Worm (Caenorhabditis elegans) whole organism, L2 larva: Measurements from ENCODE around the gene bgnt-1.1.

Experiments used
- C34F6.9 ChIP-seq: fragments of 150-350 bp; optimal IDR thresholded peaks from 2 replicates; lab custom pipeline; 2014; ENCODE audit warnings: missing biosample characterization, missing genetic modification characterization
- F13H6.1 ChIP-seq: sonication (generic microtip); optimal IDR thresholded peaks from 2 replicates; lab custom pipeline; 2016; ENCODE audit warnings: missing genetic modification characterization, missing compliant biosample characterization
- Y55F3AM.14 ChIP-seq: fragments of 200-800 bp; sonication (Bioruptor generic); optimal IDR thresholded peaks from 2 replicates; lab custom pipeline; 2018; ENCODE audit warnings: mild to moderate bottlenecking, missing genetic modification characterization, missing compliant biosample characterization
- ZK546.5 ChIP-seq: sonication (generic microtip); optimal IDR thresholded peaks from 2 replicates; lab custom pipeline; 2017; ENCODE audit warnings: missing biosample characterization, missing genetic modification characterization
- alr-1 ChIP-seq: fragments of 150-350 bp; optimal IDR thresholded peaks from 2 replicates; lab custom pipeline; 2014; ENCODE audit warnings: missing biosample characterization, missing genetic modification characterization
- aly-2 ChIP-seq: fragments of 150-350 bp; optimal IDR thresholded peaks from 2 replicates; lab custom pipeline; 2014; ENCODE audit warnings: missing biosample characterization, missing genetic modification characterization
- blmp-1 ChIP-seq: sonication (generic microtip); optimal IDR thresholded peaks from 2 replicates; lab custom pipeline; 2017; ENCODE audit warnings: missing genetic modification characterization, mild to moderate bottlenecking, missing compliant biosample characterization, antibody characterized with exemption, moderate library complexity; ENCODE audit not compliant: insufficient read depth
- ceh-82 ChIP-seq: fragments of 150-350 bp; optimal IDR thresholded peaks from 2 replicates; lab custom pipeline; 2014; ENCODE audit warnings: missing biosample characterization, missing genetic modification characterization
- crh-2 ChIP-seq: sonication (generic microtip); optimal IDR thresholded peaks from 2 replicates; lab custom pipeline; 2017; ENCODE audit warnings: missing biosample characterization, missing genetic modification characterization
- dmd-4 ChIP-seq: sonication (generic microtip); optimal IDR thresholded peaks from 2 replicates; lab custom pipeline; 2017; ENCODE audit warnings: missing biosample characterization, missing genetic modification characterization
- egl-27 ChIP-seq: sonication (generic microtip); optimal IDR thresholded peaks from 3 replicates; lab custom pipeline; 2017; ENCODE audit warnings: missing biosample characterization, missing genetic modification reagents, missing genetic modification characterization
- elt-1 ChIP-seq: fragments of 150-350 bp; optimal IDR thresholded peaks from 2 replicates; lab custom pipeline; 2014; ENCODE audit warnings: missing biosample characterization, missing genetic modification characterization
- elt-3 ChIP-seq: sonication (generic microtip); optimal IDR thresholded peaks from 2 replicates; lab custom pipeline; 2017; ENCODE audit warnings: missing biosample characterization, missing genetic modification characterization
- fos-1 ChIP-seq: fragments of 150-350 bp; optimal IDR thresholded peaks from 2 replicates; lab custom pipeline; 2014; ENCODE audit warnings: missing biosample characterization, missing genetic modification characterization
- gmeb-1 ChIP-seq: fragments of 150-350 bp; optimal IDR thresholded peaks from 2 replicates; lab custom pipeline; 2014; ENCODE audit warnings: missing biosample characterization, missing genetic modification characterization
- lin-39 ChIP-seq: fragments of 150-350 bp; optimal IDR thresholded peaks from 2 replicates; lab custom pipeline; 2014; ENCODE audit warnings: missing biosample characterization, missing genetic modification reagents, missing genetic modification characterization
- lsy-2 ChIP-seq, 2 experiments: fragments of 150-350 bp in 1 of 2; sonication (generic microtip) in 1 of 2; optimal IDR thresholded peaks; 2 replicates each; lab custom pipeline; 2014 to 2017; ENCODE audit warnings: missing biosample characterization in 2 of 2, missing genetic modification characterization in 2 of 2
- nhr-10 ChIP-seq: sonication (generic microtip); optimal IDR thresholded peaks from 2 replicates; lab custom pipeline; 2017; ENCODE audit warnings: missing biosample characterization, missing genetic modification characterization
- nhr-11 ChIP-seq: fragments of 150-350 bp; optimal IDR thresholded peaks from 2 replicates; lab custom pipeline; 2014; ENCODE audit warnings: missing biosample characterization, missing genetic modification characterization
- nhr-129 ChIP-seq: fragments of 150-350 bp; optimal IDR thresholded peaks from 2 replicates; lab custom pipeline; 2014; ENCODE audit warnings: missing biosample characterization, missing genetic modification characterization
- nhr-25 ChIP-seq: fragments of 150-350 bp; sonication (generic microtip); optimal IDR thresholded peaks from 3 replicates; lab custom pipeline; 2014; ENCODE audit warnings: missing biosample characterization, missing genetic modification characterization
- nhr-6 ChIP-seq: fragments of 150-350 bp; optimal IDR thresholded peaks from 2 replicates; lab custom pipeline; 2014; ENCODE audit warnings: missing biosample characterization, missing genetic modification characterization
- sem-4 ChIP-seq: fragments of 150-350 bp; optimal IDR thresholded peaks from 2 replicates; lab custom pipeline; 2014; ENCODE audit warnings: missing biosample characterization, missing genetic modification reagents, missing genetic modification characterization
- skn-1 ChIP-seq: sonication (generic microtip); optimal IDR thresholded peaks from 2 replicates; lab custom pipeline; 2017; ENCODE audit warnings: missing biosample characterization, missing genetic modification characterization
- sma-3 ChIP-seq: sonication (generic microtip); optimal IDR thresholded peaks from 2 replicates; lab custom pipeline; 2016; ENCODE audit warnings: missing genetic modification reagents, missing genetic modification characterization, missing compliant biosample characterization
- sma-9 ChIP-seq, 2 experiments: fragments of 150-350 bp in 1 of 2; sonication (generic microtip) in 1 of 2; optimal IDR thresholded peaks; 2 replicates each; lab custom pipeline; 2014 to 2016; ENCODE audit warnings: missing genetic modification characterization in 2 of 2, mild to moderate bottlenecking in 1 of 2, missing biosample characterization in 1 of 2, missing compliant biosample characterization in 1 of 2, missing genetic modification reagents in 1 of 2, moderate library complexity in 1 of 2
- snpc-4 ChIP-seq: fragments of 150-350 bp; optimal IDR thresholded peaks from 2 replicates; lab custom pipeline; 2014; ENCODE audit warnings: missing biosample characterization, missing genetic modification characterization
- unc-39 ChIP-seq: fragments of 150-350 bp; optimal IDR thresholded peaks from 2 replicates; lab custom pipeline; 2014; ENCODE audit warnings: missing biosample characterization, missing genetic modification characterization
- unc-55 ChIP-seq: fragments of 150-350 bp; sonication (generic microtip); optimal IDR thresholded peaks from 3 replicates; lab custom pipeline; 2014; ENCODE audit warnings: missing biosample characterization, missing genetic modification reagents, missing genetic modification characterization
- unc-62 ChIP-seq: fragments of 150-350 bp; optimal IDR thresholded peaks from 2 replicates; lab custom pipeline; 2014; ENCODE audit warnings: missing biosample characterization, missing genetic modification reagents, missing genetic modification characterization
- zag-1 ChIP-seq: fragments of 150-350 bp; optimal IDR thresholded peaks from 2 replicates; lab custom pipeline; 2014; ENCODE audit warnings: missing biosample characterization, missing genetic modification characterization
- ztf-1 ChIP-seq: fragments of 200-800 bp; sonication (Bioruptor generic); conservative IDR thresholded peaks from 2 replicates; pipeline ENCODE4 v1.3.6; 2022; ENCODE audit warnings: missing genetic modification characterization, missing compliant biosample characterization

Gene bgnt-1.1

DNA sequence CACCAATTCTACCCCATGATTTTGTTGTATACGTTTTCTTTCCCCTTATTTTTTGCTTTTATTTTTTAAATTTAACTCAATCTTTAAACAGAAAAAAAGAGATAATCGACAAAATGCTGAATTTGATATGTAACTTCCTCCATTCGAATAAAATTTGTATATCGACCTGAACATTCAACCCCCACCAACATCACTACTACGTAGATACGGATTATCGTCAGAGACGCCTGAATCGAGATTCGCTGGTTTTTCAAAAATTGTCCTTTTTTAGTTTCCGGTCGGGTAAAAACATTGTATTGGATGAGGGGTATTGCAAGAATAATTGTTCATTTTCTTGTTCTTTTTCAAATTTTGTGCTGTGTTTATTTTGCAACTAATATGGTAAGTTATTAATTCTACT is at the start of gene bgnt-1.1:
Gene bgnt-1.1 (plus strand): TSS at position 301 of the 400 bp plus-strand sequence.
- TF ChIP-seq nhr-25 (tag; lab: Kevin White, UChicago) (no peak), aly-2 (tag; lab: Kevin White, UChicago) (no peak), skn-1 (tag; lab: Kevin White, UChicago) (no peak), C34F6.9 (tag; lab: Kevin White, UChicago) (no peak), lsy-2 (tag; optimal IDR thresholded peaks at IDR 0.05; lab: Kevin White, UChicago) (no peak)

DNA sequence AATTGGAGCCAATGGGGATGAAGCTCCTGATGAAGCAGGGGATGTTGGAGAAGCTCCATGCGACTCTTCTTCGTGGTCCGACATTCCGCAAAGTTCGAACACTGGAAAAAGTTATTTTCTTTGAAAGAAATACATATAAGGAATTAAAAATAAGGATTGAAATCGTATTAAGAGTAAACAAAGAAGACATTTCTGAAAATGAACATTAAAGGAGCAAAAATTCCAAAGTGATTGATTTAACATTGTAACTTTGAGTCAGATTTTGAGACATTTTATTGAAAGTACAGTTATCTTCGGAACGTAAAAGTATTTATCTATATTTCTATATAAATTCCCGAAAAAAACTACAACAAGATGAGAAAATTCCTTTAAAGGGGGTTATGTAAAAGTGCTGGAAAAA is 48.0 kb upstream of the bgnt-1.1 start, which contains the start of gene F13B12.1:
Gene F13B12.1 (minus strand): TSS at position 101 of the 400 bp plus-strand sequence.
- TF ChIP-seq nhr-129 (no peak), nhr-6 (tag; lab: Kevin White, UChicago) (no peak), sem-4 (tag; lab: Kevin White, UChicago) (no peak), sma-9 (GFP tag; optimal IDR thresholded peaks at IDR 0.05; lab: Kevin White, UChicago) (no peak), sma-9 (tag; optimal IDR thresholded peaks at IDR 0.05; lab: Kevin White, UChicago) (no peak), unc-39 (tag; lab: Kevin White, UChicago) (no peak), dmd-4 (tag; lab: Kevin White, UChicago) (no peak), zag-1 (tag; lab: Kevin White, UChicago) (no peak), F13H6.1 (no peak), elt-1 (tag; lab: Kevin White, UChicago) (no peak), ztf-1 (GFP tag; lab: Robert Waterston, UW) (no peak), unc-62 (GFP tag; lab: Kevin White, UChicago) (no peak), nhr-10 (tag; lab: Kevin White, UChicago) (no peak), gmeb-1 (tag; lab: Kevin White, UChicago) (no peak), sma-3 (no peak), egl-27 (tag; lab: Kevin White, UChicago) (no peak), crh-2 (no peak), C34F6.9 (tag; lab: Kevin White, UChicago) (no peak), Y55F3AM.14 (GFP tag; lab: Kevin White, UChicago) (no peak)

- TF ChIP-seq nhr-11 (tag; lab: Kevin White, UChicago) (no peak), blmp-1 (no peak), crh-2 (peak; percentile 6), F13H6.1 (peak; percentile 24), unc-55 (GFP tag; lab: Kevin White, UChicago) (peak; percentile 47), nhr-129 (peak; percentile 24), fos-1 (tag; lab: Kevin White, UChicago) (peak; percentile 21), lsy-2 (tag; optimal IDR thresholded peaks at IDR 0.05; lab: Kevin White, UChicago) (peak in 1 of 2 experiments; percentile 53), C34F6.9 (tag; lab: Kevin White, UChicago) (peak; percentile 37)
These were observed 47.4 kb upstream of the bgnt-1.1 start for ce11 chrIV:10425129-10425528.

DNA sequence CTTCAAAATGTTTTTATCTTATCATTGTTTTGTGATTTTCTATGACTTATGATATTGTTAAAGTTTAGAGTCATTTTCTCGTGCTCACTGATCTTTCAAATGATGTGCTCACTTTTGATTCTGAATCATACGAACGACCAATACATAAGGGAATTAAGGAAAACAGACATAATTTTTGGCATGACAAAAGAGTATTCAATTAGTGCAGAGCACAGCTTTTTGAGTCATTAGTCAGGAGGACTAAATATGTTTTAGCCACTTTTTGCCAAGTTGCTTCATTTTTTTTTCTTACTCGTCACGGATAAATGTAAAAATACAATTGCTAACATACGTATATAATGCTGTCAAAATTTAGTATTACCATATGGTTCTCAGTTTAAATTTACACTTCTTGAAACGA is 43.4 kb upstream of the bgnt-1.1 start, which contains the start of gene F13B12.2:
Gene F13B12.2 (minus strand): TSS at position 2 of the 400 bp plus-strand sequence.
- TF ChIP-seq ZK546.5 (tag; lab: Kevin White, UChicago) (no peak), skn-1 (tag; lab: Kevin White, UChicago) (peak; percentile 5), crh-2 (no peak), fos-1 (tag; lab: Kevin White, UChicago) (peak; percentile 32), elt-3 (tag; lab: Kevin White, UChicago) (no peak)

DNA sequence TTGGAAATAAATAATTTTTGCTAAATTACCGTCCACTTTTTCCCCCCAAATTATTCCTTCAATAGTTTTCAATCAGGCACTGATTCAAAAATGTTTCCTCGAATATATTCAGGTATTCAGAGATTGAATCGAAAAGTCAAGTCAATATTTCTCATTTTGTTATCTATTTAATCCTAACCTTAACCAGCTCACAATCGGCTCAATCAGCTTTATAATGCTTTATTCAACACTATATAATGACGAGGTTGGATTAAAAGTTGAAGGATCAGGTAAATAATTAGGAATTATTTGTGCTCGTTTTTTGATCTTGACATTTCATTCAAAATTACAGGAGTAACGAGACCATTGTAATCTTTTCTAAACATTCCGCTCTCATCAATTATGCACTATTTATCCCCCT is 42.1 kb upstream of the bgnt-1.1 start:
- TF ChIP-seq unc-39 (tag; lab: Kevin White, UChicago) (no peak), ZK546.5 (tag; lab: Kevin White, UChicago) (no peak), unc-55 (GFP tag; lab: Kevin White, UChicago) (no peak), crh-2 (no peak), lin-39 (no peak), alr-1 (tag; lab: Kevin White, UChicago) (no peak), snpc-4 (tag; lab: Kevin White, UChicago) (no peak), sma-3 (no peak), dmd-4 (tag; lab: Kevin White, UChicago) (no peak), fos-1 (tag; lab: Kevin White, UChicago) (no peak), skn-1 (tag; lab: Kevin White, UChicago) (no peak), ceh-82 (tag; lab: Kevin White, UChicago) (no peak), gmeb-1 (tag; lab: Kevin White, UChicago) (no peak)
